Fruit fly (Drosophila melanogaster): Measurements from ENCODE around the gene Obp8a.

- no peak for TF ChIP-seq CG4328 (GFP tag; optimal IDR thresholded peaks at IDR 0.05)
- no peak for TF ChIP-seq danr (GFP tag; IDR thresholded peaks at IDR 0.05)
- no peak for TF ChIP-seq CG7928 (GFP tag; optimal IDR thresholded peaks at IDR 0.05)
- TF ChIP-seq Vsx1 (GFP tag; optimal IDR thresholded peaks at IDR 0.05), result no peak
- TF ChIP-seq NfI (GFP tag; optimal IDR thresholded peaks at IDR 0.05), result no peak
- no peak for TF ChIP-seq CG7963 (GFP tag; IDR thresholded peaks at IDR 0.05; ENCODE audit: partially characterized antibody)
- no peak for TF ChIP-seq CG9215 (GFP tag; IDR thresholded peaks at IDR 0.05)
Observed at dm6 chrX:9220434-9220833, 5.8 kb downstream of the Obp8a start.

Measured in whole organism, embryonic.